Fruit fly (Drosophila melanogaster) whole organism, larva: Measurements from ENCODE around the gene CG4287.

ENCODE experiments used
- noc ChIP-seq: fragments of 200-800 bp; sonication (Bioruptor generic); optimal IDR thresholded peaks from 3 replicates; lab custom pipeline; 2019; ENCODE audit warnings: missing biosample characterization, mild to moderate bottlenecking, missing genetic modification characterization, moderate library complexity

CG4287 gene

DNA sequence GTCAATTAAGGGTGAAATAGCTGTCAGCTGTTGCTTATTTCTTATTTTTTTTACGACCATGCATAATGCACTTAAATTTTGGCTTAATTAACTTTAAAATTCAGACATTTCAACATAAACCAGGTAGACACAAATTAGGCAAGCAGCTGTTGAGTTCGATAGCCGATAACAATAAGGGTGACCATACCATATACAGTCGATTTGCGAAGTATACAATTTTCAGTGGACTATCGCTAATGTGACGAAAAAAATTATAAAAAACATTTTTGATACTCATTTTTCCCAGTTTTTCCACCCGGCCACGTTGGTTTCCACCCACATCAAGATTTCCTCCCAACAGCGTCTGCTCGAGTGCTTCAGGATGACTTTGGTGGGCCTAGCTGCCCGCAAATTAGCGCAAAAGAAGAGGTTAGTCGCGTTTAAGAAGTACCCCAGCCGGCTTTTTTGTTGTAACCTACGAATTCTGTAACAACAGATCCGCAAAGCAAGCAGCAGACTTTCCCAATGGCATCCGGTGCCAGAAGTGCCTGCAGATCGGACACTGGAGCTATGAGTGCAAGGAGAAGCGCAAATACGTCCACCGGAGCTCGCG, at the start of gene CG4287, which contains the start of gene CG5516:
Gene CG4287 (minus strand): TSS at position 178 of the 592 bp plus-strand sequence.
Gene CG5516 (plus strand): TSS at position 195 of the 592 bp plus-strand sequence.
- TF ChIP-seq noc, result no peak

DNA sequence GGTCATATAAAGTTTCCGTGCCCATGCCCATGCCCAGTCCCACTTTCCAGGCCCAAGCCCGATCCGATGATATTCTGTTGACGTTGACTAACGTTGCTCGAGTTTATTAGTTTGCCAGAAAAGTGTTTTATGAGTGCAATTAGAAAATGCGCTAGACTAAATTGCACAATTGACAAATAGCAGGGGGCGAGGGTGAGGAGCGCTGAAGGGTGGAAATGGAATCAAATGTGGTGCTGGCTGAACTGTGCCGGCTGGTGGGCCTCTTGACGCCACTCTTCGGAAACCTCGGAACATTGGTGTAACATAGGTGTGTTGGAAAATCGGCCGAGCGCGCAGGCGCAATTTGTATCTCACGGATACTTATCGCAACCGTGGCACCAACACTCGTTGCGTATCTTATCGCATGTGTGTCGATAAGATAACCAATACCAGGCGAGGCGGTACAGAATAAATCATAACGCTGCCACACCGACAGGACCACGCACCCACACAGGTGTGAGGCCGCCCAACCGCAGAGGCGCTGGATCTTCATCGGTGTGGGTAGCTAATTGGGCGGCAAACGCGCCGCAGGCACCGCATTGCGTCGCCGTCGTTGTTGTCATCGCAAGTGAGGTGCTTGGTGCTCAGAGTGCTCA, 48.1 kb upstream of the CG4287 start:
- TF ChIP-seq noc, result peak; percentile 54

DNA sequence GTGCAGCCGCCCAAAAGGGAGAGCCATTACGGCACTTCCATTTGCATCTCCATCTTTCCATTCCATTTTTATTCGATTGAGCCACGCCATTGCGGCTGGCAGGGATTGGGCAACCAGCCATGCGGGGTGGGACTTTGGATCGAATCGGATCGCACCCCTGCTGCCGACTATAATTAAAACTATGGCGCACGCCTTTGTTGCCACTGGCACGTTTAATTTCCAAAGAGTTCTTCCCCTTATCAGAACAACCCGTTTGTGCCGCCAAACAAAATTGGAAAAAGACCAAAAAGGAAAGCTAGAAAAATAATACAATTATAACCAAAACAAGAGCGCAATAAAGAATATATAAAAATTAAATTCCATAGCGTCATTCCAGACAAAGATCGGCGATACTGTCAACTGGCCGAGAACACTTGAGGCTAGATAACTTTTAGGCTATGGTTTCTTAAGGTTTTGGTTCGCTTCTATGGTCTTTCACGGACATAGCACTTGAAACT, 46.4 kb upstream of the CG4287 start:
- no peak for TF ChIP-seq noc

DNA sequence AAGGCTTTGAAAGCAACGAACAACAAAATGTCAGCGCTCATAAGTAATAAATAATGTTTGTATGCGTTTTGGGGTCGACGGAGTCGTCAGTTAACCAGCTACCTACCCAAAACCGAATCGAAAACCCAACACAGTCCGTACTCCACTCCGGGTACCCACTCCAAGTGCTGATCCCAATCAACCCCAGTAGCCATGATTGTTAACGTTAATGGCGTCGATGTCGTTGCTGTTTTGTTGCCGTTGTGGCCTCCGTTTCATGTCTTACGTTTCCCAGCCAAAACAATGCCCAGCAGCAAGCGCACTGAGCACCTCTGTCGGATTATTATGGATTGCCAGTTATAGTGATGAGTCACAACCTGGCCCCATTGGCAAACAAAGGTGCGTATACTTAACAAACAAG, 45.4 kb upstream of the CG4287 start, which contains the start of gene GATAe:
Gene GATAe (plus strand): TSS at position 76 of the 400 bp plus-strand sequence.
- TF ChIP-seq noc, result no peak

DNA sequence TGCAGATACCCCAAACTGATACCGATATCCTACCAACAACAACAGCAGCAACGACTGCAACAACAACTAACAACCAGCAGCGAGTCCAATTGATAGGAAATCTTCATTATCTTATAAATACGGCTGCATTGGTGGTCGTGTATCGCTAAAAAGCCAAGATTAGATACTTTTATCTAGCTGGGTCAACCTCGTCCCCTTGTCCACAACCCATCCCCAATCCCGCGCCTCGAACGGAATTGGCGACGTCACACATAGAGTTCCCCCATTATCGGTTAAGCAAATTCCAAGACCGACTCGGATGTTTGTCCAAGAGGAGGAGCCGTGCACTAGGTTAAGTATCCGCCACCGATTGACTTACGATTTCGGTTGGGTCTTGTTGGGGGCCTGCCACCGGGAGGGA, 44.6 kb upstream of the CG4287 start:
- no peak for TF ChIP-seq noc

DNA sequence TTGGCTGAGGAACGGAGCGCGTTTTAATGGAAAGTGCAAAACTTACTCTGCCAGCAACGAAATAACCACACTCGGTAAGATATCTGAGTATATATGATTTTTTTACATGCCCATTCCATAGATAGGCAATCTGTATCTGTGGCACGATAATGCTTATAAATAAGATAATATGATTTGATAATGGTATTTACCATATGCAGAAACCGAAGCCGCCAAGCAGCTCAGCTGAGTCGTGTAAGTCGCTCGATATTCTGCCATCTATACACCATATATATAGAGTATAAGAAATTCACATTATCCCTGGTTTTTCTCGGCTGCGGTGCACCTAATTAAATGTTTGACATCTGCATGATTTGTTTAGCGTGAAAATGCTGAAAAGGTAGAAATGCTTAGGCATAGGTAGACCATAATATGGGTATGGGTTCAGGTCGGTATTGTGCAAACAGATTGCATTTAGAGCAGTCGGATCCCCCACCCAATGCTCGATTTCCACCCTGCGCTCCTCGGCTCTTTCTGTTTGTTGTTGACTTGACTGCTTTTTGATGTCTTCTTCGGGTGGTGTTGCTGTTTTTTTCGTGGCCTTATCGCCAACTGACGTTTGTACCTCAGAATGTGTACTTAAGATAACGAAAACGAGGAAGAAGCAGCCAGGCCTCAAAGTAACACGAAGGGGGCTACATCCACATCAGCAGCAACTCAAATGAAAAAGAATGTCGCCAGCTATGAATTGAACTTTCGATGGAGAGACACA, 43.3 kb upstream of the CG4287 start:
- TF ChIP-seq noc, result peak; percentile 2

DNA sequence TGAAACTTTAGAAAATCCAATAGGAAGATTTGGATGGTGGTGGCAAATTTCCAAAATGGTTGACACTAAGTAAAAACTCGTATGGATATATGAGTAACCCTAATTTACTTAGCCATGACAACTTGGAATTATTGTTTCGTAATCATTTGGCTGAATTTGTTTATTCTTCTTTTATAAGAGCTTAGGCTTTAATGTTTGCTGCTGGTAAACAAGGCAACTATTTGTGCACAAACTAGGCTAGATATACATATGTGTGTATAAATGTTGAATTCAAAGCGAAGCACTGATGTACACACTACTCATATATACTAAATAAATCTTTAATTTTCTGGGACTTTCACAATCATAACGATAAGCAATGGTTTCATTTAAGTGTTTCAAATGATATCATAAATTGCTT, 42.3 kb upstream of the CG4287 start:
- no peak for TF ChIP-seq noc

DNA sequence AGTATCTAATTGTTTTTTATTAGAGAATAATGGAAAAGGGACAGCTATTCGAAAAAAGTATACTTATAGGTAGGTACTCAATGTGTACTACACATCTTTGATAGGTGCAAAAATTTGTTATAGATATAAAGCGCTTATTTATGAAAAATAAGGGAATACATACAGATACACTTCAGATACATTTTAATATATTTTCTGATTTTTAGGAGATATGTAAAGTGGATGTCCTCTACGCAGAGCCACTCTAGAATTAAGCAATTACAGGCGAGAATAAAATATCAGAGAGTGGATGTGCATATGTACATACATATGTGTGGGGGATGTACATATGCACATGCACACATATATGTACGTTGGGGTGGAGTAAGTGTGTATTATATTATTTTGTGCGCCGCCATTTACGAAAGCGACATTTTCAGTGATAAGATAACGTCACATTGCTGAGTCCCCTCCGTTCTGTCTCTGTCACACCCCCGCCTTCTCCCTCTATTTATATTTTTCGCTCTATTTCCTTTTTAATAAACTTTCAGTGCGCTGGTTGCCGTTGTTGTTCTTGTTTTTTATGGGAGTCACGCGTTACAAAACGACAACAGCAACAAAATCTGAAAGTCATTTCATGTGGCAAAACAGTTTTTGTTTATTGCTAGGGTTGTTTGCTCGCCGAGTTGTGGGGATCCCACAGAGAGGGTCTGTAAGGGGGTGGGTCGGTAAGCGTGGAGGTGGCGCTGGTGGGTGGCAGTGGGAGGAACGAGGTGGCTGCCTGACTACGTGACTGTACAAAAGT, 41.2 kb upstream of the CG4287 start:
- peak; percentile 86 for TF ChIP-seq noc

DNA sequence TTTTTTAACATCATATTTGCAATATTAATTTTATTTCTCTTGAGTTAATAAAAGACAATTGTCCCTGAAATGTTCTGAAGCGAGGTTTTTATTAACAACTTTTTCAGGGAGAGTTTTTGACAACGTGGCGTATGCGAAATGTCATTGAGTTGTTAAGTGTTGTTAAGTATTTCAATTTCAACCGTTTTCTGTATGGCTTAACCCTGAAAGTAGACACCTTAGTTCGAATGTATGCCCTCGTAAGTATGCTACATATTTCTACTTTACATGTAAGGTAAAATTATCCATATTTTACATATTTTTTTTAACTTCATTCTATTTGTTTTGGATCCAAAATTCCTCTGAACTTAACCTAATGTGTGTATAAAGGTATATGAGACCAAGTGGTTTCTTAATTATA, 40.3 kb upstream of the CG4287 start:
- no peak for TF ChIP-seq noc

DNA sequence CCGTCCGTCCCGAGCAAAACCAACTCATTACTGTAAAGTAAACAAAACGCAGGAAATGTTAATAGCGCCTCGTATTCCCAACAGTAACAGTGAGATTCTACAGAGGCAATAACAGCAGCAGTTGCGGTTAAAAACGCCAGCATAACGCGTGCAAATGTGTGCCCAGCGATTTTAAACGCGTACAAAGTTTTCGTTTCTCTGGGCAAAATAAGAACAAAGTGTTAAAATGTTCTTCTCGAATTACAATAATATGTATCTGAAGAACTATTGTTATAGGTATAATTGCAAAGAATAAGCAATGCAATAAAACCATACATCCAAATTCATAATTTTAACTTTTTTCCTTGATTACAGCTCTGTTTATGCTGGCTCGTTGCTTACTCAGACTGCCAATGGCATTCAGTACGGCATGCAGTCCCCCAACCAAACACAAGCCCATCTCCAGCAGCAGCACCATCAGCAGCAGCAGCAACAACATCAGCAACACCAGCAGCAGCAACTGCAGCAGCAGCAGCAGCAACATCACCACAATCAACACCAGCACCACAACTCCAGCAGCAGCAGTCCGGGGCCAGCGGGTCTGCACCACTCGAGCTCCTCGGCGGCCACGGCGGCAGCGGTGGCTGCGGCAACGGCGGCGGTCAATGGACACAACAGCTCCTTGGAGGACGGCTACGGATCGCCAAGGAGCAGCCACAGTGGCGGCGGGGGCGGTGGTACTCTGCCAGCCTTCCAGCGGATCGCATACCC, 35.5 kb upstream of the CG4287 start:
- TF ChIP-seq noc, result no peak

DNA sequence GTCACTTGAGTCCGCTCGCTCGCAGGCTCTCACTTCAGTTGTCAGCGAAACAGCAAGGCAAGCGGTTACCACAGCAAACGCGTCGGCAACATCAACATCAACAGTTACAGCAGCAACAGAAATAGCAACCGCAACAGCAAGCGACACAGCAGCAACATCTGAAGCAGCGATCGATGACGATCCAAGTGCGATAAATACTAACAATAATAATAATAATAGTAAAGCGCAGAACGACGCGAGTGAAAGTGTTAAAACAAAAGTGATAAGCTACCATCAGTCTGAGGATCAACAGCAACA, 30.9 kb upstream of the CG4287 start:
- TF ChIP-seq noc, result no peak

DNA sequence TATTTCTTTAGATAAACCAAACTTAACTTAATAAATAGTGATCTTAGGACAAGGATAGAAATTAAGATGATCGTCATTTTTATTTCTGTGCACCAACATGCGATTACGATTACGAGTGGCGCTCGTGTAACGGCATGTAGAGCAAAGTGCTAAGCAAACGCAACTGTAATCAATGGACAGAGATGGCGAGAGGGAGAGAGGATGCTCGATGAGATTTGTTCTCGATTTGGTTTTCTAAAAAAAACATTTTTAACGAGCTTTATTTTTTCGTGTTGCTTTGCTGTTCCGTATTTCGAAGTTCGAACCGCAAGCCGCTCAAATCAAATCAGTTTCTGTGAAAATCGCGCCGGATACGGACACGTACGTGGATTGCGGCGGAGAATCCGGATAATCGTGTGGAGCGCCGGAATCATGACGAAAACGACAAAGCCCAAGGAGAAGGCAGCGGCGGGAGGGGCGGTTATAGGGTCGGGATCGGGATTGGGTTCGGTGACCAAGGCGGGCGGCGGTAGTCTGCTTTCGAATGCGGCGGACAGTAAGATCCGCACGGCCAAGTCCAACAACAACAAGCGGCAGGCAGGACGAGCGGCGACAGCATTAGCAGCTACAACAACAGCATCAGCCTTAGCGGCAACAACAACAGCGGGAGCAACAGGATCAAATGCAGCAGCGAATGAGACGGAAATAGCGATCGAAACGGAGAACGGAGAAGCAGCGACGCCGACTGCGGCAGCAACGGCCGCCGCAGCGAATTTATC, 30.3 kb upstream of the CG4287 start:
- TF ChIP-seq noc, result no peak

DNA sequence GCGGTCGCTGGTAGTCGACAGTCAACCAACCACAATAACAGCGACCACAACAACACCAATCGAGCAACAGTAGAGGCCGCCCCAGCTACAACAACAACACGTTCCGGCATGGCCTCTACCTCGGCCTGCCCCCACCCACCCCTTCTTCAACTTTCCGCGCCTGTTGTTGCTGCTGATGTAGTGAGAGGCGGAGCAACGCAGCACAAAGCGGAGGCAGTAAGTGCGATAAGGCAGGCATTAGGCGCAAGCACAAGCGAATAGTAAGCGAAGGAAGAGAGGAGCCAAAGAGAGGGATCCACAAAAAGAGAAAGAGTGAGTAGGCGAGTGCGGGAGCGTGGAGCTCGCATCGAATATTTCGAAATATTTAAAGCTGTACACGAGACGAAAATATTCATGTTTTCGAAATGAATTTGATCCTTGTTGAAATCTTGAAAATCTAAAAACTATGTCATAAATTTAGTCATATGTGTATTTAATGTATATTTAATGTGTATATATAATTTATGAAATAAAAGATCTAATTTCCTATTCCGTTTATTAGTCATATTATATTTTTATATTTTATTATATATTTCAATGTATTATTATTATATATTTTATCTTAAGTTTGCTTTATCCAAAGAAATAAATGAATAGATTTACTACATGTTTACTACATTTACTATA, 29.6 kb upstream of the CG4287 start:
- peak; percentile 8 for TF ChIP-seq noc

DNA sequence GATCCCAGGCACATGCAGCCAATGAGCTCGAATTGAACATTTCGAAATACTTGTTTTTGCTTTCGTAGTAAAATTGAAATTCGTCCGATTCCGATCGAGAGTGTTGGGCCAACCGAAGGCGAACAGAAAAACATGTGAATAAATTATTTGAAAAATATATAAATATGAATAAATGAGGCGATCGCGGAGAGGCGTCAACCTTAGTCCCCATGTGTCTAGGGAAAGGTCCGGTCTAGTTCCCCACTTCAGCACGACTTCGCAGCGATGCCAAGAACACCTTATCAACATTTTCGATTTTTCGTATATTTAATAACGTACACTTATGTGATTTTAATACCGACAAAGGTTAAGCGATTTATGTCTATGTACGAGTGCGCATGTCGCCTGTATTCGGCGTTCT, 27.9 kb upstream of the CG4287 start:
- no peak for TF ChIP-seq noc
